Worm (Caenorhabditis elegans): ENCODE data around the gene C06C3.10.

ce11 chrII:9356723-9357122 lies 20.3 kb downstream of the C06C3.10 start:
- TF ChIP-seq fax-1 (tag; optimal IDR thresholded peaks at IDR 0.05) (no peak), T23F11.4 (GFP tag; optimal IDR thresholded peaks at IDR 0.05) (no peak), unc-55 (GFP tag; optimal IDR thresholded peaks at IDR 0.05) (peak; percentile 18), eyg-1 (tag; optimal IDR thresholded peaks at IDR 0.05) (no peak), ama-1 (optimal IDR thresholded peaks at IDR 0.05) (no peak), Y22D7AL.16 (tag; optimal IDR thresholded peaks at IDR 0.05) (no peak), npax-4 (tag; optimal IDR thresholded peaks at IDR 0.05) (no peak)

Measured in whole organism, late embryonic.